Worm (Caenorhabditis elegans) whole organism, L3 larva: ENCODE results near the gene srd-12.

Experiments
- nhr-23 ChIP-seq: fragments of 150-350 bp; optimal IDR thresholded peaks from 2 replicates; lab custom pipeline; 2014; ENCODE audit warnings: missing biosample characterization, missing genetic modification reagents, missing genetic modification characterization
- nhr-77 ChIP-seq: fragments of 150-350 bp; optimal IDR thresholded peaks from 2 replicates; lab custom pipeline; 2014; ENCODE audit warnings: missing biosample characterization, missing genetic modification characterization
- pha-4 ChIP-seq: fragments of 150-350 bp; optimal IDR thresholded peaks from 2 replicates; lab custom pipeline; 2014; ENCODE audit warnings: missing biosample characterization, missing genetic modification reagents, missing genetic modification characterization

ce11 chrIV:5627056-5627455 is 3.0 kb downstream of the srd-12 start, which contains the start of gene srsx-14:
- no peak for TF ChIP-seq nhr-23 (tag; lab: Kevin White, UChicago)
- TF ChIP-seq nhr-77 (tag; lab: Kevin White, UChicago) = no peak
- TF ChIP-seq pha-4 (tag; lab: Kevin White, UChicago) = no peak
